Fruit fly (Drosophila melanogaster) whole organism, wandering third instar larva: ENCODE results near the gene Osi23.

Experiments
- Dfd ChIP-seq: fragments of >200 bp; optimal IDR thresholded peaks from 2 replicates; lab custom pipeline; 2017; ENCODE audit warnings: missing biosample characterization, missing genetic modification characterization
- Dif ChIP-seq: fragments of 200-275, 200-300 bp; sonication (Bioruptor generic); optimal IDR thresholded peaks from 2 replicates; lab custom pipeline; 2018; ENCODE audit warnings: missing biosample characterization, missing genetic modification characterization; ENCODE audit not compliant: partially characterized antibody
- Hr83 ChIP-seq: fragments of 200-300 bp; sonication (Bioruptor generic); optimal IDR thresholded peaks from 2 replicates; lab custom pipeline; 2016; ENCODE audit warnings: missing biosample characterization, mild to moderate bottlenecking, missing genetic modification characterization, moderate library complexity; ENCODE audit not compliant: poor library complexity, severe bottlenecking
- Myc ChIP-seq: fragments of >200 bp; optimal IDR thresholded peaks from 2 replicates; lab custom pipeline; 2017
- OdsH ChIP-seq: fragments of 200-800 bp; sonication (Bioruptor generic); optimal IDR thresholded peaks from 2 replicates; lab custom pipeline; 2016; ENCODE audit warnings: missing biosample characterization, mild to moderate bottlenecking, missing genetic modification characterization
- Vsx2 ChIP-seq: fragments of 200-300, 225-300 bp; sonication (Bioruptor generic); optimal IDR thresholded peaks from 2 replicates; lab custom pipeline; 2018; ENCODE audit warnings: missing biosample characterization, missing genetic modification characterization; ENCODE audit not compliant: partially characterized antibody
- br ChIP-seq: fragments of 200-800 bp; sonication (Bioruptor generic); optimal IDR thresholded peaks from 2 replicates; lab custom pipeline; 2016; ENCODE audit warnings: missing biosample characterization, missing genetic modification characterization
- ey ChIP-seq: fragments of 200-800 bp; sonication (Bioruptor generic); optimal IDR thresholded peaks from 2 replicates; lab custom pipeline; 2016; ENCODE audit warnings: missing biosample characterization, missing genetic modification characterization
- pan ChIP-seq: fragments of >200 bp; optimal IDR thresholded peaks from 2 replicates; lab custom pipeline; 2017
- woc ChIP-seq: sonication (Bioruptor generic); optimal IDR thresholded peaks from 2 replicates; lab custom pipeline; 2016; ENCODE audit warnings: missing biosample characterization, mild to moderate bottlenecking, missing genetic modification characterization

dm6 chr3R:30422871-30423270, 22.0 kb downstream of the Osi23 start, which contains the start of the genes CG2217 and CG42740:
- TF ChIP-seq pan (no peak), br (no peak), woc (no peak), Hr83 (GFP tag; lab: Kevin White, UChicago) (no peak), OdsH (no peak), Dif (GFP tag; lab: Kevin White, UChicago) (no peak), Vsx2 (no peak), Myc (lab: Kevin White, UChicago) (no peak), ey (GFP tag; lab: Kevin White, UChicago) (no peak), Dfd (GFP tag; lab: Kevin White, UChicago) (no peak)
